Worm (Caenorhabditis elegans) whole organism, young adult: Measurements from ENCODE around the gene Y62E10A.19.
"Not testable (repeated sequence)": the region's sequence is repeated elsewhere in the genome, so short reads cannot be mapped to it uniquely, and the experiment has no call there.

Experiments used
- C17E4.6 ChIP-seq: fragments of 200-800 bp; sonication (Bioruptor generic); IDR thresholded peaks from 2 replicates; pipeline ENCODE4 v1.3.6; 2022; ENCODE audit warnings: missing genetic modification reagents, missing genetic modification characterization, missing compliant biosample characterization
- D2030.7 ChIP-seq: fragments of 200-800 bp; sonication (Bioruptor generic); IDR thresholded peaks from 2 replicates; pipeline ENCODE4 v1.3.6; 2022; ENCODE audit warnings: missing genetic modification reagents, missing genetic modification characterization, missing compliant biosample characterization
- F33H1.4 ChIP-seq: fragments of 200-800 bp; sonication (Bioruptor generic); IDR thresholded peaks from 2 replicates; pipeline ENCODE4 v1.3.6; 2022; ENCODE audit warnings: missing genetic modification reagents, missing genetic modification characterization, missing compliant biosample characterization
- Y53G8AR.9 ChIP-seq: fragments of 200-800 bp; sonication (Bioruptor generic); conservative IDR thresholded peaks from 2 replicates; pipeline ENCODE4 v1.3.6; 2022; ENCODE audit warnings: missing genetic modification reagents, missing genetic modification characterization, missing compliant biosample characterization
- Y79H2A.3 ChIP-seq: fragments of 200-800 bp; sonication (Bioruptor generic); conservative IDR thresholded peaks from 2 replicates; pipeline ENCODE4 v1.3.6; 2022; ENCODE audit warnings: missing genetic modification reagents, missing genetic modification characterization, missing compliant biosample characterization
- Y95B8A.8 ChIP-seq: fragments of 200-800 bp; sonication (Bioruptor generic); IDR thresholded peaks from 2 replicates; pipeline ENCODE4 v1.3.6; 2022; ENCODE audit warnings: missing genetic modification reagents, missing genetic modification characterization, missing compliant biosample characterization
- aptf-3 ChIP-seq: fragments of 200-800 bp; sonication (Bioruptor generic); IDR thresholded peaks from 2 replicates; pipeline ENCODE4 v1.3.6; 2022; ENCODE audit warnings: missing genetic modification characterization, missing compliant biosample characterization
- bed-1 ChIP-seq: fragments of 200-800 bp; sonication (Bioruptor generic); IDR thresholded peaks from 2 replicates; pipeline ENCODE4 v1.3.6; 2022; ENCODE audit warnings: missing genetic modification reagents, missing genetic modification characterization, missing compliant biosample characterization
- bed-2 ChIP-seq: fragments of 200-800 bp; sonication (Bioruptor generic); IDR thresholded peaks from 2 replicates; pipeline ENCODE4 v1.3.6; 2022; ENCODE audit warnings: missing genetic modification reagents, missing genetic modification characterization, missing compliant biosample characterization
- ceh-100 ChIP-seq: fragments of 200-800 bp; sonication (Bioruptor generic); IDR thresholded peaks from 2 replicates; pipeline ENCODE4 v1.3.6; 2022; ENCODE audit warnings: missing genetic modification reagents, missing genetic modification characterization, missing compliant biosample characterization
- ceh-79 ChIP-seq: sonication (generic microtip); optimal IDR thresholded peaks from 2 replicates; lab custom pipeline; 2017; ENCODE audit warnings: mild to moderate bottlenecking, missing genetic modification characterization, missing compliant biosample characterization
- die-1 ChIP-seq: sonication (generic microtip); optimal IDR thresholded peaks from 2 replicates; lab custom pipeline; 2016; ENCODE audit warnings: missing genotype, mild to moderate bottlenecking, missing genetic modification characterization, missing compliant biosample characterization
- egl-44 ChIP-seq: fragments of 200-800 bp; sonication (Bioruptor generic); IDR thresholded peaks from 2 replicates; pipeline ENCODE4 v1.3.6; 2022; ENCODE audit warnings: missing genetic modification reagents, missing genetic modification characterization, missing compliant biosample characterization
- egrh-3 ChIP-seq: fragments of 200-800 bp; sonication (Bioruptor generic); IDR thresholded peaks from 2 replicates; pipeline ENCODE4 v1.3.6; 2022; ENCODE audit warnings: missing genetic modification reagents, missing genetic modification characterization, missing compliant biosample characterization
- ekl-4 ChIP-seq: fragments of 200-800 bp; sonication (Bioruptor generic); IDR thresholded peaks from 2 replicates; pipeline ENCODE4 v1.3.6; 2022; ENCODE audit warnings: missing genetic modification reagents, missing genetic modification characterization, missing compliant biosample characterization
- him-1 ChIP-seq: sonication (generic microtip); optimal IDR thresholded peaks from 2 replicates; lab custom pipeline; 2016; ENCODE audit warnings: missing genotype, missing genetic modification reagents, missing genetic modification characterization, missing compliant biosample characterization
- hmg-1.2 ChIP-seq: fragments of 200-800 bp; sonication (Bioruptor generic); IDR thresholded peaks from 2 replicates; pipeline ENCODE4 v1.3.6; 2022; ENCODE audit warnings: missing genetic modification reagents, missing genetic modification characterization, missing compliant biosample characterization
- hmg-20 ChIP-seq: fragments of 200-800 bp; sonication (Bioruptor generic); IDR thresholded peaks from 2 replicates; pipeline ENCODE4 v1.3.6; 2022; ENCODE audit warnings: missing genetic modification reagents, missing genetic modification characterization, missing compliant biosample characterization
- hsf-1 ChIP-seq: fragments of 200-800 bp; sonication (Bioruptor generic); IDR thresholded peaks from 2 replicates; pipeline ENCODE4 v1.3.6; 2022; ENCODE audit warnings: missing genetic modification reagents, missing genetic modification characterization, missing compliant biosample characterization
- lin-26 ChIP-seq: fragments of 200-800 bp; sonication (Bioruptor generic); IDR thresholded peaks from 2 replicates; pipeline ENCODE4 v1.3.6; 2022; ENCODE audit warnings: missing genetic modification reagents, missing genetic modification characterization, missing compliant biosample characterization
- lin-35 ChIP-seq, 3 experiments: fragments of 150-350 bp in 2 of 3; sonication (generic microtip) in 1 of 3; optimal IDR thresholded peaks; 2 replicates each; lab custom pipeline; 2014 to 2018; ENCODE audit warnings: missing biosample characterization in 3 of 3, missing genetic modification characterization in 3 of 3, missing genetic modification reagents in 3 of 3
- madf-6 ChIP-seq: fragments of 200-800 bp; sonication (Bioruptor generic); IDR thresholded peaks from 2 replicates; pipeline ENCODE4 v1.3.6; 2022; ENCODE audit warnings: missing genetic modification reagents, missing genetic modification characterization, missing compliant biosample characterization
- mcd-1 ChIP-seq: fragments of 200-800 bp; sonication (Bioruptor generic); IDR thresholded peaks from 2 replicates; pipeline ENCODE4 v1.3.6; 2022; ENCODE audit warnings: missing genetic modification reagents, missing genetic modification characterization, missing compliant biosample characterization
- mes-4 ChIP-seq: sonication (generic microtip); optimal IDR thresholded peaks from 2 replicates; lab custom pipeline; 2016; ENCODE audit warnings: missing genotype, missing genetic modification characterization, missing compliant biosample characterization
- nfya-2 ChIP-seq: fragments of 200-800 bp; sonication (Bioruptor generic); IDR thresholded peaks from 2 replicates; pipeline ENCODE4 v1.3.6; 2022; ENCODE audit warnings: missing genetic modification reagents, missing genetic modification characterization, missing compliant biosample characterization
- nfyb-1 ChIP-seq: fragments of 200-800 bp; sonication (Bioruptor generic); IDR thresholded peaks from 2 replicates; pipeline ENCODE4 v1.3.6; 2022; ENCODE audit warnings: missing genetic modification reagents, missing genetic modification characterization, missing compliant biosample characterization
- pbrm-1 ChIP-seq: fragments of 200-800 bp; sonication (Bioruptor generic); IDR thresholded peaks from 2 replicates; pipeline ENCODE4 v1.3.6; 2022; ENCODE audit warnings: missing genetic modification reagents, missing genetic modification characterization, missing compliant biosample characterization
- pha-4 ChIP-seq: fragments of 150-350 bp; sonication (generic microtip); optimal IDR thresholded peaks from 2 replicates; lab custom pipeline; 2014; ENCODE audit warnings: missing biosample characterization, missing genetic modification reagents, missing genetic modification characterization
- rcor-1 ChIP-seq: fragments of 200-800 bp; sonication (Bioruptor generic); IDR thresholded peaks from 2 replicates; pipeline ENCODE4 v1.3.6; 2022; ENCODE audit warnings: missing genetic modification reagents, missing genetic modification characterization, missing compliant biosample characterization
- rpc-1 ChIP-seq, 2 experiments: fragments of 150-350 bp in 1 of 2; sonication (generic microtip) in 1 of 2; optimal IDR thresholded peaks; 2 replicates each; lab custom pipeline; 2014 to 2018; ENCODE audit warnings: missing biosample characterization in 1 of 2, missing genetic modification characterization in 1 of 2, missing genetic modification reagents in 1 of 2, missing genotype in 1 of 2
- snpc-1.3 ChIP-seq: sonication (generic microtip); optimal IDR thresholded peaks from 2 replicates; lab custom pipeline; 2017; ENCODE audit warnings: missing genetic modification characterization, mild to moderate bottlenecking, missing compliant biosample characterization, antibody characterized with exemption, moderate library complexity, missing genotype, missing genetic modification reagents; ENCODE audit not compliant: insufficient read depth
- snpc-4 ChIP-seq, 5 experiments: fragments of 150-350 bp in 1 of 5; sonication (generic microtip) in 4 of 5; optimal IDR thresholded peaks; 2 replicates each; lab custom pipeline; 2014 to 2018; ENCODE audit warnings: missing genetic modification characterization in 5 of 5, missing biosample characterization in 3 of 5, antibody characterized with exemption in 2 of 5, mild to moderate bottlenecking in 2 of 5, missing compliant biosample characterization in 2 of 5, missing genotype in 2 of 5, moderate library complexity in 2 of 5, missing genetic modification reagents in 1 of 5
- tbp1 ChIP-seq: fragments of 200-800 bp; sonication (Bioruptor generic); optimal IDR thresholded peaks from 2 replicates; lab custom pipeline; 2018; ENCODE audit warnings: mild to moderate bottlenecking, missing genetic modification characterization, missing compliant biosample characterization
- ztf-6 ChIP-seq: fragments of 200-800 bp; sonication (Bioruptor generic); IDR thresholded peaks from 2 replicates; pipeline ENCODE4 v1.3.6; 2022; ENCODE audit warnings: missing genetic modification reagents, missing genetic modification characterization, missing compliant biosample characterization

Gene Y62E10A.19

ce11 chrIV:13450740-13451139 is 42.6 kb upstream of the Y62E10A.19 start (continued):
- TF ChIP-seq madf-6 (GFP tag; lab: Robert Waterston, UW) (peak; percentile 71), bed-1 (no peak), nfya-2 (GFP tag; lab: Robert Waterston, UW) (no peak), lin-35 (GFP tag; optimal IDR thresholded peaks at IDR 0.05; lab: Kevin White, UChicago) (no peak), ceh-79 (no peak), snpc-1.3 (tag; lab: Kevin White, UChicago) (no peak), tbp1 (no peak)

- no peak for TF ChIP-seq snpc-4 (GFP tag; optimal IDR thresholded peaks at IDR 0.05; lab: Kevin White, UChicago)
- TF ChIP-seq snpc-4 (tag; optimal IDR thresholded peaks at IDR 0.05; lab: Kevin White, UChicago), result peak in 1 of 4 experiments; percentile 10
- no peak for TF ChIP-seq die-1 (tag; lab: Kevin White, UChicago)
These were observed 37.2 kb upstream of the Y62E10A.19 start, which contains the start of gene mam-3 for ce11 chrIV:13445275-13445674. Gene mam-3 (minus strand): TSS chrIV:13445375.

ce11 chrIV:13443543-13443942 is 35.4 kb upstream of the Y62E10A.19 start:
- TF ChIP-seq rpc-1 (optimal IDR thresholded peaks at IDR 0.05; lab: Kevin White, UChicago), result peak; percentile 6
- peak; percentile 59 for TF ChIP-seq rpc-1 (tag; optimal IDR thresholded peaks at IDR 0.05; lab: Kevin White, UChicago)
- peak; percentile 28 for TF ChIP-seq hmg-1.2
- TF ChIP-seq snpc-4 (GFP tag; optimal IDR thresholded peaks at IDR 0.05; lab: Kevin White, UChicago), result not testable (repeated sequence)
- TF ChIP-seq snpc-4 (tag; optimal IDR thresholded peaks at IDR 0.05; lab: Kevin White, UChicago), result peak in 1 of 4 experiments; percentile 72
- TF ChIP-seq, all 124 proteins: peak for 3; not testable (repeated sequence) for 121

- TF ChIP-seq snpc-4 (GFP tag; optimal IDR thresholded peaks at IDR 0.05; lab: Kevin White, UChicago); rpc-1 (optimal IDR thresholded peaks at IDR 0.05; lab: Kevin White, UChicago): not testable (repeated sequence)
- TF ChIP-seq snpc-4 (tag; optimal IDR thresholded peaks at IDR 0.05; lab: Kevin White, UChicago) (peak in 1 of 4 experiments; percentile 61), rpc-1 (tag; optimal IDR thresholded peaks at IDR 0.05; lab: Kevin White, UChicago) (peak; percentile 51)
- TF ChIP-seq, all 124 proteins: peak for 2; not testable (repeated sequence) for 122
These were observed 32.4 kb upstream of the Y62E10A.19 start for ce11 chrIV:13440547-13440946.

- not testable (repeated sequence) for TF ChIP-seq pha-4 (tag; lab: Kevin White, UChicago); bed-2 (GFP tag; lab: Robert Waterston, UW); mes-4 (tag; lab: Kevin White, UChicago)
- TF ChIP-seq, all 124 proteins: peak for 0; not testable (repeated sequence) for 124
These were observed 25.8 kb upstream of the Y62E10A.19 start, which contains the start of gene K09B11.5 for ce11 chrIV:13433904-13434303. Gene K09B11.5 (minus strand): TSS chrIV:13434004.

ce11 chrIV:13430137-13430536 is 22.0 kb upstream of the Y62E10A.19 start:
- TF ChIP-seq snpc-4 (GFP tag; optimal IDR thresholded peaks at IDR 0.05; lab: Kevin White, UChicago) (peak; percentile 38), snpc-4 (tag; optimal IDR thresholded peaks at IDR 0.05; lab: Kevin White, UChicago) (peak in 3 of 4 experiments; percentile 68 to 95 (median 92)), rpc-1 (tag; optimal IDR thresholded peaks at IDR 0.05; lab: Kevin White, UChicago) (peak; percentile 1), egl-44 (GFP tag; lab: Robert Waterston, UW) (0 out of 2 replicates have a peak, but pooled peaks have one; percentile 40), madf-6 (GFP tag; lab: Robert Waterston, UW) (peak; percentile 66), nfyb-1 (GFP tag; lab: Robert Waterston, UW) (peak; percentile 77), Y79H2A.3 (peak; percentile 31; the same call in 1 of the 2 replicates), ztf-6 (GFP tag; lab: Robert Waterston, UW) (peak; percentile 65; the same call in 1 of the 2 replicates), C17E4.6 (GFP tag; lab: Robert Waterston, UW) (0 out of 2 replicates have a peak, but pooled peaks have one; percentile 7), ekl-4 (peak; percentile 67; the same call in 1 of the 2 replicates), aptf-3 (GFP tag; lab: Robert Waterston, UW) (0 out of 2 replicates have a peak, but pooled peaks have one; percentile 56), egrh-3 (peak; percentile 87; the same call in 1 of the 2 replicates), Y95B8A.8 (GFP tag; lab: Robert Waterston, UW) (peak; percentile 50; the same call in 1 of the 2 replicates), hmg-20 (GFP tag; lab: Robert Waterston, UW) (0 out of 2 replicates have a peak, but pooled peaks have one; percentile 36), pbrm-1 (peak; percentile 63; the same call in 1 of the 2 replicates), D2030.7 (GFP tag; lab: Robert Waterston, UW) (peak; percentile 48; the same call in 1 of the 2 replicates), ceh-100 (GFP tag; lab: Robert Waterston, UW) (peak; percentile 43; the same call in 1 of the 2 replicates), hsf-1 (peak; percentile 40; the same call in 1 of the 2 replicates), hmg-1.2 (peak; percentile 33), mcd-1 (peak; percentile 82), lin-26 (peak; percentile 100), rcor-1 (GFP tag; lab: Robert Waterston, UW) (peak; percentile 80), F33H1.4 (GFP tag; lab: Robert Waterston, UW) (peak; percentile 54), him-1 (tag; lab: Kevin White, UChicago) (peak; percentile 46), Y53G8AR.9 (GFP tag; lab: Robert Waterston, UW) (peak; percentile 44; the same call in 1 of the 2 replicates)
- TF ChIP-seq rpc-1 (optimal IDR thresholded peaks at IDR 0.05; lab: Kevin White, UChicago), result not testable (repeated sequence)
